Fruit fly (Drosophila melanogaster): Measurements from ENCODE around the gene CG3698.
A peak's percentile ranks its signal among the peaks of the same experiment; 100 is the strongest.

The CG3698 gene

dm6 chr3L:20778224-20779063 lies 19.7 kb downstream of the CG3698 start, which contains the start of the genes Pex16 and Pex14 (continued):
- TF ChIP-seq CG7271 (tag; optimal IDR thresholded peaks at IDR 0.05) = no peak
- peak; percentile 73 for TF ChIP-seq tgo (GFP tag; IDR thresholded peaks at IDR 0.05)
- TF ChIP-seq CG4854 (GFP tag; optimal IDR thresholded peaks at IDR 0.05) = peak; percentile 38
- peak in 1 of 3 experiments; percentile 72 for TF ChIP-seq lola (GFP tag; optimal IDR thresholded peaks at IDR 0.05)
- TF ChIP-seq CG4820 (GFP tag; optimal IDR thresholded peaks at IDR 0.05) = peak; percentile 45
- TF ChIP-seq sqz (GFP tag; optimal IDR thresholded peaks at IDR 0.05) = no peak
- TF ChIP-seq zen2 (GFP tag; IDR thresholded peaks at IDR 0.05; ENCODE audit: partially characterized antibody) = no peak
- TF ChIP-seq Ets97D (GFP tag; optimal IDR thresholded peaks at IDR 0.05) = peak; percentile 38
- TF ChIP-seq CG3838 (GFP tag; optimal IDR thresholded peaks at IDR 0.05) = peak; percentile 26
- TF ChIP-seq unc-4 (GFP tag; IDR thresholded peaks at IDR 0.05; ENCODE audit: partially characterized antibody) = 0 out of 2 replicates have a peak, but pooled peaks have one; percentile 13
- TF ChIP-seq CG3995 (GFP tag; optimal IDR thresholded peaks at IDR 0.05) = peak; percentile 42
- TF ChIP-seq Mes4 (GFP tag; optimal IDR thresholded peaks at IDR 0.05) = peak; percentile 64
- TF ChIP-seq shn (GFP tag; optimal IDR thresholded peaks at IDR 0.05) = peak; percentile 76
- TF ChIP-seq CTCF (GFP tag; optimal IDR thresholded peaks at IDR 0.05) = no peak
- peak; percentile 59 for TF ChIP-seq Oli (tag; optimal IDR thresholded peaks at IDR 0.05)
- TF ChIP-seq gro (GFP tag; optimal IDR thresholded peaks at IDR 0.05) = peak; percentile 51
- no peak for TF ChIP-seq gsb (GFP tag; IDR thresholded peaks at IDR 0.05)
- peak; percentile 72 for TF ChIP-seq CG4404 (GFP tag; IDR thresholded peaks at IDR 0.05)
- TF ChIP-seq gfzf (GFP tag; optimal IDR thresholded peaks at IDR 0.05) = peak; percentile 86
- peak; percentile 79 for TF ChIP-seq sob (GFP tag; IDR thresholded peaks at IDR 0.05)
- TF ChIP-seq Fer1 (GFP tag; optimal IDR thresholded peaks at IDR 0.05) = peak; percentile 15
- no peak for TF ChIP-seq CG34376 (GFP tag; optimal IDR thresholded peaks at IDR 0.05)
- no peak for TF ChIP-seq corto (GFP tag; optimal IDR thresholded peaks at IDR 0.05)
- TF ChIP-seq CG2875 (GFP tag; optimal IDR thresholded peaks at IDR 0.05) = peak; percentile 19
- peak; percentile 31 for TF ChIP-seq HHEX (GFP tag; optimal IDR thresholded peaks at IDR 0.05)
- TF ChIP-seq sima (GFP tag; optimal IDR thresholded peaks at IDR 0.05) = no peak
- TF ChIP-seq CG5180 (GFP tag; optimal IDR thresholded peaks at IDR 0.05) = no peak
- peak; percentile 74 for TF ChIP-seq CG12155 (GFP tag; optimal IDR thresholded peaks at IDR 0.05)
- peak; percentile 56 for TF ChIP-seq pzg (GFP tag; optimal IDR thresholded peaks at IDR 0.05)
- peak; percentile 60; the same call in 1 of the 2 replicates for TF ChIP-seq Atf6 (GFP tag; IDR thresholded peaks at IDR 0.05)
- TF ChIP-seq fu2 (GFP tag; optimal IDR thresholded peaks at IDR 0.05) = peak; percentile 69
- peak; percentile 47 for TF ChIP-seq CG5245 (GFP tag; optimal IDR thresholded peaks at IDR 0.05)
- peak; percentile 32 for TF ChIP-seq nerfin-1 (tag; optimal IDR thresholded peaks at IDR 0.05)
- TF ChIP-seq hkb (optimal IDR thresholded peaks at IDR 0.05) = no peak
- TF ChIP-seq hkb (GFP tag; IDR thresholded peaks at IDR 0.05) = no peak
- no peak for TF ChIP-seq dati (GFP tag; IDR thresholded peaks at IDR 0.05)
- no peak for TF ChIP-seq scrt (GFP tag; optimal IDR thresholded peaks at IDR 0.05)
- no peak for TF ChIP-seq Stat92E (GFP tag; optimal IDR thresholded peaks at IDR 0.05)
- peak; percentile 76 for TF ChIP-seq CG14441 (GFP tag; IDR thresholded peaks at IDR 0.05)
- no peak for TF ChIP-seq Elba2 (GFP tag; optimal IDR thresholded peaks at IDR 0.05)
- no peak for TF ChIP-seq Vsx1 (GFP tag; optimal IDR thresholded peaks at IDR 0.05)
- peak; percentile 46; the same call in 1 of the 2 replicates for TF ChIP-seq CG1024 (GFP tag; IDR thresholded peaks at IDR 0.05)
- no peak for TF ChIP-seq tio (GFP tag; optimal IDR thresholded peaks at IDR 0.05)
- TF ChIP-seq zfh1 (GFP tag; IDR thresholded peaks at IDR 0.05) = peak; percentile 74; the same call in 2 of the 3 replicates
- TF ChIP-seq Optix (GFP tag; IDR thresholded peaks at IDR 0.05) = peak; percentile 55; the same call in 1 of the 3 replicates
- TF ChIP-seq CG31441 (GFP tag; IDR thresholded peaks at IDR 0.05) = no peak; the same call in 1 of the 2 replicates
- TF ChIP-seq NFAT (GFP tag; IDR thresholded peaks at IDR 0.05) = peak; percentile 76
- TF ChIP-seq CG1603 (tag; optimal IDR thresholded peaks at IDR 0.05) = peak; percentile 66
- TF ChIP-seq CG14965 (GFP tag; optimal IDR thresholded peaks at IDR 0.05; ENCODE audit: borderline replicate concordance) = no peak

Measured in whole organism, embryonic.